Worm (Caenorhabditis elegans) whole organism, mixed stage, embryonic: ENCODE results near the gene F35C11.6.

ENCODE experiments used
- M03D4.4 ChIP-seq: sonication (generic microtip); optimal IDR thresholded peaks from 2 replicates; lab custom pipeline; 2017; ENCODE audit warnings: mild to moderate bottlenecking, missing genetic modification characterization, missing compliant biosample characterization
- bed-3 ChIP-seq: fragments of 200-800 bp; sonication (Bioruptor generic); optimal IDR thresholded peaks from 3 replicates; lab custom pipeline; 2018; ENCODE audit warnings: mild to moderate bottlenecking, missing genetic modification characterization, moderate library complexity, missing compliant biosample characterization
- blmp-1 ChIP-seq: fragments of 150-350 bp; optimal IDR thresholded peaks from 2 replicates; lab custom pipeline; 2014; ENCODE audit warnings: missing biosample characterization, missing genetic modification characterization
- ceh-39 ChIP-seq: fragments of 150-350 bp; optimal IDR thresholded peaks from 2 replicates; lab custom pipeline; 2014; ENCODE audit warnings: missing biosample characterization, missing genetic modification characterization
- ceh-43 ChIP-seq: fragments of 200-800 bp; sonication (Bioruptor generic); optimal IDR thresholded peaks from 2 replicates; lab custom pipeline; 2018; ENCODE audit warnings: mild to moderate bottlenecking, missing genetic modification characterization, moderate library complexity, missing compliant biosample characterization
- ceh-83 ChIP-seq: fragments of 200-800 bp; sonication (Bioruptor generic); optimal IDR thresholded peaks from 2 replicates; lab custom pipeline; 2018; ENCODE audit warnings: mild to moderate bottlenecking, missing genetic modification characterization, missing compliant biosample characterization
- ces-1 ChIP-seq: fragments of 150-350 bp; optimal IDR thresholded peaks from 2 replicates; lab custom pipeline; 2014; ENCODE audit warnings: missing biosample characterization, missing genetic modification reagents, missing genetic modification characterization
- cnd-1 ChIP-seq: fragments of 200-800 bp; sonication (Bioruptor generic); optimal IDR thresholded peaks from 2 replicates; lab custom pipeline; 2018; ENCODE audit warnings: mild to moderate bottlenecking, missing genetic modification characterization, missing compliant biosample characterization
- drap-1 ChIP-seq: fragments of 200-800 bp; sonication (Bioruptor generic); optimal IDR thresholded peaks from 3 replicates; lab custom pipeline; 2018; ENCODE audit warnings: mild to moderate bottlenecking, missing genetic modification characterization, missing compliant biosample characterization
- elt-3 ChIP-seq: fragments of 150-350 bp; optimal IDR thresholded peaks from 2 replicates; lab custom pipeline; 2014; ENCODE audit warnings: missing biosample characterization, missing genetic modification characterization
- flh-1 ChIP-seq: fragments of 200-800 bp; sonication (Bioruptor generic); optimal IDR thresholded peaks from 2 replicates; lab custom pipeline; 2018; ENCODE audit warnings: mild to moderate bottlenecking, missing genetic modification characterization, moderate library complexity, missing compliant biosample characterization
- ham-2 ChIP-seq: fragments of 200-800 bp; sonication (Bioruptor generic); optimal IDR thresholded peaks from 2 replicates; lab custom pipeline; 2018; ENCODE audit warnings: mild to moderate bottlenecking, missing genetic modification characterization, missing compliant biosample characterization
- hlh-1 ChIP-seq: fragments of 150-350 bp; optimal IDR thresholded peaks from 2 replicates; lab custom pipeline; 2014; ENCODE audit warnings: missing biosample characterization, missing genetic modification reagents, missing genetic modification characterization
- lin-13 ChIP-seq: fragments of 150-350 bp; optimal IDR thresholded peaks from 2 replicates; lab custom pipeline; 2014; ENCODE audit warnings: missing biosample characterization, missing genetic modification characterization
- lin-32 ChIP-seq: fragments of 200-800 bp; sonication (Bioruptor generic); optimal IDR thresholded peaks from 2 replicates; lab custom pipeline; 2018; ENCODE audit warnings: mild to moderate bottlenecking, missing genetic modification characterization, missing compliant biosample characterization
- lsy-2 ChIP-seq: fragments of 150-350 bp; optimal IDR thresholded peaks from 2 replicates; lab custom pipeline; 2014; ENCODE audit warnings: missing biosample characterization, missing genetic modification characterization
- mab-5 ChIP-seq: fragments of 150-350 bp; optimal IDR thresholded peaks from 2 replicates; lab custom pipeline; 2014; ENCODE audit warnings: missing biosample characterization, missing genetic modification characterization
- mep-1 ChIP-seq: fragments of 150-350 bp; optimal IDR thresholded peaks from 2 replicates; lab custom pipeline; 2017; ENCODE audit warnings: missing biosample characterization, missing genetic modification reagents, missing genetic modification characterization, inconsistent platforms
- mls-2 ChIP-seq: sonication (generic microtip); optimal IDR thresholded peaks from 2 replicates; lab custom pipeline; 2016; ENCODE audit warnings: mild to moderate bottlenecking, missing genetic modification characterization, moderate library complexity, missing compliant biosample characterization
- nhr-12 ChIP-seq: fragments of 150-350 bp; optimal IDR thresholded peaks from 2 replicates; lab custom pipeline; 2014; ENCODE audit warnings: missing biosample characterization, missing genetic modification characterization
- nhr-2 ChIP-seq: fragments of 150-350 bp; optimal IDR thresholded peaks from 2 replicates; lab custom pipeline; 2014; ENCODE audit warnings: missing biosample characterization, missing genetic modification characterization
- nhr-237 ChIP-seq: fragments of 150-350 bp; optimal IDR thresholded peaks from 2 replicates; lab custom pipeline; 2014; ENCODE audit warnings: missing biosample characterization, missing genetic modification characterization
- nhr-28 ChIP-seq: fragments of 150-350 bp; optimal IDR thresholded peaks from 2 replicates; lab custom pipeline; 2014; ENCODE audit warnings: missing biosample characterization, missing genetic modification characterization
- nhr-76 ChIP-seq: sonication (generic microtip); optimal IDR thresholded peaks from 2 replicates; lab custom pipeline; 2017; ENCODE audit warnings: missing biosample characterization, missing genetic modification characterization
- pha-4 ChIP-seq: fragments of 150-350 bp; optimal IDR thresholded peaks from 2 replicates; lab custom pipeline; 2018; ENCODE audit warnings: missing biosample characterization, missing genetic modification reagents, missing genetic modification characterization
- sem-2 ChIP-seq: fragments of 200-800 bp; sonication (Bioruptor generic); optimal IDR thresholded peaks from 2 replicates; lab custom pipeline; 2018; ENCODE audit warnings: mild to moderate bottlenecking, missing genetic modification characterization, missing compliant biosample characterization
- snpc-4 ChIP-seq: fragments of 150-350 bp; optimal IDR thresholded peaks from 2 replicates; lab custom pipeline; 2014; ENCODE audit warnings: missing biosample characterization, missing genetic modification characterization
- sptf-1 ChIP-seq: sonication (generic microtip); optimal IDR thresholded peaks from 2 replicates; lab custom pipeline; 2017; ENCODE audit warnings: mild to moderate bottlenecking, missing genetic modification characterization, moderate library complexity, missing compliant biosample characterization
- tbx-8 ChIP-seq: fragments of 200-800 bp; sonication (Bioruptor generic); optimal IDR thresholded peaks from 2 replicates; lab custom pipeline; 2018; ENCODE audit warnings: mild to moderate bottlenecking, missing genetic modification characterization, moderate library complexity, missing compliant biosample characterization
- unc-120 ChIP-seq: sonication (generic microtip); optimal IDR thresholded peaks from 2 replicates; lab custom pipeline; 2017; ENCODE audit warnings: missing genetic modification characterization, missing compliant biosample characterization; ENCODE audit not compliant: poor library complexity, severe bottlenecking
- unc-39 ChIP-seq: fragments of 150-350 bp; optimal IDR thresholded peaks from 2 replicates; lab custom pipeline; 2014; ENCODE audit warnings: missing biosample characterization, missing genetic modification characterization
- unc-62 ChIP-seq: fragments of 150-350 bp; optimal IDR thresholded peaks from 2 replicates; lab custom pipeline; 2014; ENCODE audit warnings: missing biosample characterization, missing genetic modification reagents, missing genetic modification characterization

The F35C11.6 gene

DNA sequence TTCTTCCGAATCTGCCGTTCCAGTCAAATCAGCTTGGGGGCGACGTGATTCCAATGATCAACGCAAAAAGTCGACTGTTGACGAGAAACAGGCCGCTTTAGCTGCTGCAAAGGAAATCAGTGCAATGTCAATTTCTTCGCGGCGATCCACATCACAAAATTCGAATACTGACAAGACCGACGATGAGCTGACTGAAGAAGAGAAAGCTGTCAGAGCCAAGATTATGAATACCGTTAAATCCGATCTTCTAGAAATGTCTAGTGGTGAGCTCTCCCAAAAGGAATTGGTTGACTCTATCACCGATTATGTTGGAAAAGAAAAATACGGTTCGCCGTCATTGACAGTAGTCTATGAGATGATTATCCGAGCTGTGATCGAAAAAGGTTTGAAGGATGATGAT lies 38.7 kb downstream of the F35C11.6 start:
- no peak for TF ChIP-seq lin-13 (tag; lab: Kevin White, UChicago)
- TF ChIP-seq, all 35 proteins: peak for 0

DNA sequence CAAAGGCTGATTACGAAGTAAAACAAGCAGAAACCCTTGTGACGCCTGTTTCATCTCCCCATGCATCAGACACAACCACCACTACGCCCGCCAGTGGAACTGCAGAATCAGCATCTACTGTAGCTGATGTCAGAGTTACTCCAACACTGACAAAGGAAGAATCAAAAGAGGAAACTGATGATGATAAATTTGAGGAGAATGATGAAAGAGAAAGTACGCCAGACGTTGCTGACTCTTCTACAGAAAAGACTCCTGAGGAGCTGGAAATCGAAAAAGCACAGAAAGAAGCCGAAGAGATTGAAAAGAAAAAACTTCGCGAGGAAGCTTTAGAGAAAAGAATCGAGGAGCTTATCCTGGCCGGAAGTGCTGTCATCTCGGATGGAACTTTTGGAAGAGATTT lies 40.7 kb downstream of the F35C11.6 start:
- TF ChIP-seq nhr-237 (tag; lab: Kevin White, UChicago): no peak
- no peak for TF ChIP-seq bed-3 (GFP tag; lab: Kevin White, UChicago)
- no peak for TF ChIP-seq sptf-1 (tag; lab: Kevin White, UChicago)
- no peak for TF ChIP-seq unc-62 (GFP tag; lab: Kevin White, UChicago)
- no peak for TF ChIP-seq sem-2
- no peak for TF ChIP-seq flh-1
- no peak for TF ChIP-seq tbx-8 (GFP tag; lab: Kevin White, UChicago)
- TF ChIP-seq drap-1 (GFP tag; lab: Kevin White, UChicago): no peak
- no peak for TF ChIP-seq nhr-76 (tag; lab: Kevin White, UChicago)
- no peak for TF ChIP-seq unc-39
- no peak for TF ChIP-seq cnd-1 (tag; lab: Kevin White, UChicago)
- TF ChIP-seq ceh-83 (GFP tag; lab: Kevin White, UChicago): no peak
- no peak for TF ChIP-seq mls-2 (tag; lab: Kevin White, UChicago)
- TF ChIP-seq lin-13 (tag; lab: Kevin White, UChicago): no peak

DNA sequence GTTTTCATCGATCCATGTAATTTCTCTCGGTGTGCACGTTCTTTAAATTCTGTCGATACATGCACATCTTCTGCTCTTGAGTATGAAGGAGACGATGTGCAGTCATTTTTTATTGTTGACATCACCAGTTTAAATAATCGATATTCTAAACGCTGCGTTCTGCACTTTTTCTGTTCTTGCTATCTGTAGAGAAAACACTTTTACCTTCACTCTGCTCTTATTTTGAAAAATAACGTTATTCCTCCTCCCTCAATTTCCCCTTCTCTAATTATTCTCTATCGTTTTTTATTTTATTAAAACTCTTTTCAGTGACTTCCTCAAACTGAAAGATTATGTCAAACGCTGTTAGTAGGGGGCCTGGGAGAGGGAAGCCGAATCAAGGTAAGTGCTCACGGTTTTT lies 42.0 kb downstream of the F35C11.6 start, which contains the start of gene ifg-1:
TSS of gene ifg-1 (plus strand) at position 301 of the 400 bp plus-strand sequence.
- no peak for TF ChIP-seq elt-3 (tag; lab: Kevin White, UChicago)
- TF ChIP-seq blmp-1 (tag; lab: Kevin White, UChicago): no peak
- no peak for TF ChIP-seq ham-2 (GFP tag; lab: Kevin White, UChicago)
- TF ChIP-seq cnd-1 (tag; lab: Kevin White, UChicago): no peak
- no peak for TF ChIP-seq nhr-237 (tag; lab: Kevin White, UChicago)
- no peak for TF ChIP-seq mab-5 (tag; lab: Kevin White, UChicago)
- TF ChIP-seq lsy-2 (tag; lab: Kevin White, UChicago): no peak
- TF ChIP-seq nhr-12 (tag; lab: Kevin White, UChicago): no peak
- TF ChIP-seq lin-32: no peak
- TF ChIP-seq unc-62 (GFP tag; lab: Kevin White, UChicago): no peak
- TF ChIP-seq nhr-76 (tag; lab: Kevin White, UChicago): no peak
- no peak for TF ChIP-seq snpc-4 (tag; lab: Kevin White, UChicago)
- no peak for TF ChIP-seq M03D4.4 (tag; lab: Kevin White, UChicago)
- TF ChIP-seq unc-120 (tag; lab: Kevin White, UChicago): no peak
- no peak for TF ChIP-seq nhr-2
- no peak for TF ChIP-seq flh-1
- TF ChIP-seq ceh-83 (GFP tag; lab: Kevin White, UChicago): no peak
- no peak for TF ChIP-seq pha-4 (tag; lab: Kevin White, UChicago)
- TF ChIP-seq lin-13 (tag; lab: Kevin White, UChicago): no peak

DNA sequence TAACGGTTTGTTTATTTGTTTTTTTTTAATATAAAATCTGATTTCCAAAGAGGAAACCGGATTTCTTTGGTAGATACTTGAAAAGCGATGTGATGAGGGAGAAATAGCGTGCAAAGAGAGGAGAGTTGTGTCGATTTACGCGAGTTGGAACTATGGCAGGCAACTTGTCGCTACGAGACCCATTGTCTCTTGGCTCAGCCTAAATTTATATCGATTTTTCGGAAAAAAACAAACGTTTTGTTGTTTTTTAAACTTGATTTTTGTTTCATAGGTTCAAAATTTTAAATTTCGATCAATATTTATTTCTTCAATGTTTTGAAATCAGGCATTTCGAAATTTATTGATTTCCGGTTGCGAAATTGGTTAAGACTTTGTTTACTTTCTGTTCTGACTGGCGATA lies 42.5 kb downstream of the F35C11.6 start, which contains the start of gene M110.3:
TSS of gene M110.3 (minus strand) at position 184 of the 400 bp plus-strand sequence.
- TF ChIP-seq hlh-1 (tag; lab: Kevin White, UChicago) (peak; percentile 20), drap-1 (GFP tag; lab: Kevin White, UChicago) (no peak), ces-1 (peak; percentile 77), mep-1 (peak; percentile 72), bed-3 (GFP tag; lab: Kevin White, UChicago) (no peak), unc-120 (tag; lab: Kevin White, UChicago) (peak; percentile 41), ceh-83 (GFP tag; lab: Kevin White, UChicago) (no peak), lsy-2 (tag; lab: Kevin White, UChicago) (peak; percentile 26), nhr-237 (tag; lab: Kevin White, UChicago) (peak; percentile 49), nhr-28 (no peak), unc-39 (no peak), ceh-43 (GFP tag; lab: Kevin White, UChicago) (no peak), flh-1 (no peak), M03D4.4 (tag; lab: Kevin White, UChicago) (no peak), ceh-39 (tag; lab: Kevin White, UChicago) (peak; percentile 40), pha-4 (tag; lab: Kevin White, UChicago) (peak; percentile 22)

DNA sequence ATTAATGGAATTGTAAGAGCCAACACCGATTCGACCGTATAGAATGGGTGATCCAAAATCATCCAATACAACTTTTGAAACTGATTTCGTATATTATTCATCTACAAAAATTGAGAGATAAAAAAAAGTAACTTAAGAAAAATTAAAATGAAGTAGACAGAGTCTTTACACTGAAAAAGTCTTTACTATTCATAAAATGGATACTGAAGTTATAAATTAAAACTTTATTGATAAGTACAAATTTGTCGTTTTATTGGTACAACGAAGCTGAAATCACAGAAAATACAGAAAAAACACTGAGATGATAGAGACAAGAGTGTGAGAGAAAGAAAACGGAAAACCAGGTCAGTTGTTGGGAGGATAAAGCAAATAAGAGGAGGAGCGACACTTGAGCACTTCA lies 44.6 kb downstream of the F35C11.6 start, which contains the start of gene M110.10:
TSS of gene M110.10 (minus strand) at position 101 of the 400 bp plus-strand sequence.
- TF ChIP-seq unc-39: no peak
- TF ChIP-seq nhr-237 (tag; lab: Kevin White, UChicago): no peak
